Worm (Caenorhabditis elegans) whole organism, L1 larva: ENCODE results near the gene rpb-8.
A peak's percentile ranks its signal among the peaks of the same experiment; 100 is the strongest.

ENCODE experiments used
- F16B12.6 ChIP-seq: fragments of 150-350 bp; optimal IDR thresholded peaks from 2 replicates; lab custom pipeline; 2014; ENCODE audit warnings: missing biosample characterization, missing genetic modification characterization
- Y116A8C.19 ChIP-seq: sonication (generic microtip); optimal IDR thresholded peaks from 2 replicates; lab custom pipeline; 2016; ENCODE audit warnings: missing compliant biosample characterization, missing genetic modification characterization, borderline replicate concordance
- aly-2 ChIP-seq: fragments of 150-350 bp; optimal IDR thresholded peaks from 2 replicates; lab custom pipeline; 2014; ENCODE audit warnings: missing biosample characterization, missing genetic modification characterization
- ama-1 ChIP-seq: fragments of 150-350 bp; optimal IDR thresholded peaks from 2 replicates; lab custom pipeline; 2014
- blmp-1 ChIP-seq: fragments of 150-350 bp; optimal IDR thresholded peaks from 2 replicates; lab custom pipeline; 2014; ENCODE audit warnings: missing biosample characterization, missing genetic modification characterization
- ceh-63 ChIP-seq: fragments of 200-800 bp; sonication (Bioruptor generic); optimal IDR thresholded peaks from 2 replicates; lab custom pipeline; 2018; ENCODE audit warnings: mild to moderate bottlenecking, missing genetic modification characterization, missing compliant biosample characterization
- ceh-8 ChIP-seq: fragments of 200-800 bp; sonication (Bioruptor generic); optimal IDR thresholded peaks from 2 replicates; lab custom pipeline; 2018; ENCODE audit warnings: mild to moderate bottlenecking, missing genetic modification characterization, moderate library complexity, missing compliant biosample characterization
- ceh-82 ChIP-seq, 3 experiments: fragments of 150-350 bp in 1 of 3; sonication (generic microtip) in 2 of 3; optimal IDR thresholded peaks; 2 replicates each; lab custom pipeline; 2014 to 2017; ENCODE audit warnings: missing biosample characterization in 3 of 3, missing genetic modification characterization in 3 of 3
- ces-1 ChIP-seq: fragments of 150-350 bp; optimal IDR thresholded peaks from 2 replicates; lab custom pipeline; 2014; ENCODE audit warnings: missing biosample characterization, missing genetic modification reagents, missing genetic modification characterization
- egl-13 ChIP-seq: sonication (generic microtip); optimal IDR thresholded peaks from 2 replicates; lab custom pipeline; 2016; ENCODE audit warnings: missing genotype, missing genetic modification reagents, missing genetic modification characterization, missing compliant biosample characterization
- fkh-10 ChIP-seq: sonication (generic microtip); optimal IDR thresholded peaks from 2 replicates; lab custom pipeline; 2017; ENCODE audit warnings: missing biosample characterization, missing genetic modification reagents, missing genetic modification characterization
- fkh-4 ChIP-seq: sonication (generic microtip); optimal IDR thresholded peaks from 2 replicates; lab custom pipeline; 2016; ENCODE audit warnings: missing compliant biosample characterization, missing genetic modification characterization, borderline replicate concordance
- hpl-2 ChIP-seq: fragments of 150-350 bp; optimal IDR thresholded peaks from 2 replicates; lab custom pipeline; 2014; ENCODE audit warnings: missing biosample characterization, missing genetic modification reagents, missing genetic modification characterization
- irx-1 ChIP-seq: sonication (generic microtip); optimal IDR thresholded peaks from 2 replicates; lab custom pipeline; 2016; ENCODE audit warnings: missing genetic modification characterization, missing compliant biosample characterization
- isw-1 ChIP-seq: fragments of 200-800 bp; sonication (Bioruptor generic); IDR thresholded peaks from 2 replicates; pipeline ENCODE4 v1.3.6; 2022; ENCODE audit warnings: missing genetic modification characterization, missing compliant biosample characterization
- jun-1 ChIP-seq: fragments of 150-350 bp; optimal IDR thresholded peaks from 2 replicates; lab custom pipeline; 2014; ENCODE audit warnings: missing biosample characterization, missing genetic modification reagents, missing genetic modification characterization
- lin-13 ChIP-seq: fragments of 150-350 bp; optimal IDR thresholded peaks from 2 replicates; lab custom pipeline; 2014; ENCODE audit warnings: missing biosample characterization, missing genetic modification reagents, missing genetic modification characterization
- lin-14 ChIP-seq: fragments of 200-800 bp; sonication (Bioruptor generic); optimal IDR thresholded peaks from 2 replicates; lab custom pipeline; 2018; ENCODE audit warnings: mild to moderate bottlenecking, missing genetic modification characterization, moderate library complexity, missing compliant biosample characterization
- lin-15B ChIP-seq: fragments of 150-350 bp; sonication (generic microtip); optimal IDR thresholded peaks from 3 replicates; lab custom pipeline; 2014; ENCODE audit warnings: missing biosample characterization, missing genetic modification characterization
- lin-39 ChIP-seq: fragments of 150-350 bp; optimal IDR thresholded peaks from 2 replicates; lab custom pipeline; 2014; ENCODE audit warnings: missing biosample characterization, missing genetic modification reagents, missing genetic modification characterization
- lir-3 ChIP-seq: sonication (generic microtip); optimal IDR thresholded peaks from 2 replicates; lab custom pipeline; 2016; ENCODE audit warnings: mild to moderate bottlenecking, missing genetic modification characterization, moderate library complexity, missing compliant biosample characterization; ENCODE audit not compliant: poor library complexity
- lsy-2 ChIP-seq, 2 experiments: fragments of 150-350 bp; optimal IDR thresholded peaks; 2 replicates each; lab custom pipeline; 2014; ENCODE audit warnings: missing biosample characterization in 2 of 2, missing genetic modification characterization in 2 of 2
- mdl-1 ChIP-seq, 2 experiments: fragments of 150-350 bp; optimal IDR thresholded peaks; 2 replicates each; lab custom pipeline; 2014 to 2017; ENCODE audit warnings: missing biosample characterization in 2 of 2, missing genetic modification characterization in 2 of 2, inconsistent platforms in 1 of 2
- mef-2 ChIP-seq: fragments of 150-350 bp; optimal IDR thresholded peaks from 2 replicates; lab custom pipeline; 2014; ENCODE audit warnings: missing biosample characterization, missing genetic modification characterization
- mep-1 ChIP-seq: fragments of 150-350 bp; optimal IDR thresholded peaks from 2 replicates; lab custom pipeline; 2014; ENCODE audit warnings: missing biosample characterization, missing genetic modification characterization
- nhr-11 ChIP-seq: fragments of 150-350 bp; optimal IDR thresholded peaks from 2 replicates; lab custom pipeline; 2014; ENCODE audit warnings: missing biosample characterization, missing genetic modification characterization
- nhr-20 ChIP-seq: sonication (generic microtip); optimal IDR thresholded peaks from 2 replicates; lab custom pipeline; 2016; ENCODE audit warnings: mild to moderate bottlenecking, missing genetic modification characterization, missing compliant biosample characterization
- nhr-47 ChIP-seq: sonication (generic microtip); optimal IDR thresholded peaks from 2 replicates; lab custom pipeline; 2016; ENCODE audit warnings: mild to moderate bottlenecking, missing genetic modification characterization, moderate library complexity, missing compliant biosample characterization
- nhr-71 ChIP-seq: sonication (generic microtip); optimal IDR thresholded peaks from 2 replicates; lab custom pipeline; 2016; ENCODE audit warnings: mild to moderate bottlenecking, missing genetic modification characterization, moderate library complexity, missing compliant biosample characterization
- nhr-76 ChIP-seq: sonication (generic microtip); optimal IDR thresholded peaks from 2 replicates; lab custom pipeline; 2017; ENCODE audit warnings: missing biosample characterization, missing genetic modification characterization
- nhr-84 ChIP-seq: sonication (generic microtip); optimal IDR thresholded peaks from 2 replicates; lab custom pipeline; 2017; ENCODE audit warnings: missing biosample characterization, missing genetic modification characterization
- nhr-85 ChIP-seq: sonication (generic microtip); peaks from one replicate; lab custom pipeline; 2016; ENCODE audit warnings: missing genetic modification characterization, inconsistent platforms, missing compliant biosample characterization
- pax-3 ChIP-seq: fragments of 200-800 bp; sonication (Bioruptor generic); optimal IDR thresholded peaks from 2 replicates; lab custom pipeline; 2018; ENCODE audit warnings: mild to moderate bottlenecking, missing genetic modification characterization, moderate library complexity, missing compliant biosample characterization
- skn-1 ChIP-seq: fragments of 150-350 bp; optimal IDR thresholded peaks from 2 replicates; lab custom pipeline; 2014; ENCODE audit warnings: missing biosample characterization, missing genetic modification characterization
- snpc-4 ChIP-seq: fragments of 150-350 bp; optimal IDR thresholded peaks from 2 replicates; lab custom pipeline; 2014; ENCODE audit warnings: missing biosample characterization, missing genetic modification characterization
- sox-4 ChIP-seq: sonication (generic microtip); optimal IDR thresholded peaks from 2 replicates; lab custom pipeline; 2016; ENCODE audit warnings: missing genetic modification characterization, missing compliant biosample characterization
- sup-37 ChIP-seq: fragments of 200-800 bp; sonication (Bioruptor generic); optimal IDR thresholded peaks from 2 replicates; lab custom pipeline; 2018; ENCODE audit warnings: mild to moderate bottlenecking, missing genetic modification characterization, missing compliant biosample characterization
- swsn-7 ChIP-seq: sonication (generic microtip); optimal IDR thresholded peaks from 2 replicates; lab custom pipeline; 2016; ENCODE audit warnings: missing genetic modification characterization, missing compliant biosample characterization
- tbx-2 ChIP-seq: sonication (generic microtip); optimal IDR thresholded peaks from 2 replicates; lab custom pipeline; 2016; ENCODE audit warnings: missing genetic modification characterization, missing compliant biosample characterization
- unc-130 ChIP-seq: fragments of 150-350 bp; optimal IDR thresholded peaks from 2 replicates; lab custom pipeline; 2017; ENCODE audit warnings: missing biosample characterization, missing genetic modification characterization, inconsistent platforms
- unc-62 ChIP-seq: fragments of 150-350 bp; optimal IDR thresholded peaks from 2 replicates; lab custom pipeline; 2014; ENCODE audit warnings: missing biosample characterization, missing genetic modification reagents, missing genetic modification characterization
- unc-86 ChIP-seq: sonication (generic microtip); optimal IDR thresholded peaks from 2 replicates; lab custom pipeline; 2016; ENCODE audit warnings: missing genetic modification characterization, missing compliant biosample characterization
- unc-98 ChIP-seq: fragments of 200-800 bp; sonication (Bioruptor generic); IDR thresholded peaks from 2 replicates; pipeline ENCODE4 v1.3.6; 2022; ENCODE audit warnings: missing genetic modification characterization, missing compliant biosample characterization
- vab-15 ChIP-seq: sonication (generic microtip); optimal IDR thresholded peaks from 2 replicates; lab custom pipeline; 2017; ENCODE audit warnings: missing genotype, mild to moderate bottlenecking, missing genetic modification characterization, missing compliant biosample characterization
- xbp-1 ChIP-seq: sonication (generic microtip); optimal IDR thresholded peaks from 2 replicates; lab custom pipeline; 2016; ENCODE audit warnings: missing genetic modification characterization, missing compliant biosample characterization
- zag-1 ChIP-seq: fragments of 150-350 bp; optimal IDR thresholded peaks from 2 replicates; lab custom pipeline; 2014; ENCODE audit warnings: missing biosample characterization, missing genetic modification characterization
- zip-4 ChIP-seq: fragments of 200-800 bp; sonication (Bioruptor generic); optimal IDR thresholded peaks from 2 replicates; lab custom pipeline; 2018; ENCODE audit warnings: mild to moderate bottlenecking, missing genetic modification characterization, moderate library complexity, missing compliant biosample characterization

The rpb-8 gene

ce11 chrIII:4952970-4953369 lies 35.2 kb upstream of the rpb-8 start:
- TF ChIP-seq lin-15B (no peak), xbp-1 (tag; lab: Kevin White, UChicago) (no peak), nhr-84 (tag; lab: Kevin White, UChicago) (no peak), ceh-63 (GFP tag; lab: Kevin White, UChicago) (no peak), irx-1 (tag; lab: Kevin White, UChicago) (no peak)
- TF ChIP-seq, all 84 proteins: peak for 0

ce11 chrIII:4951824-4952223 lies 34.0 kb upstream of the rpb-8 start, which contains the start of gene flh-2:
TSS of gene flh-2 (plus strand) at chrIII:4952124.
- TF ChIP-seq vab-15 (tag; lab: Kevin White, UChicago) (no peak), skn-1 (no peak), nhr-20 (tag; lab: Kevin White, UChicago) (no peak), F16B12.6 (tag; lab: Kevin White, UChicago) (no peak), nhr-47 (no peak), mdl-1 (tag; optimal IDR thresholded peaks at IDR 0.05; lab: Kevin White, UChicago) (no peak), tbx-2 (tag; lab: Kevin White, UChicago) (no peak), swsn-7 (tag; lab: Kevin White, UChicago) (no peak), sox-4 (tag; lab: Kevin White, UChicago) (no peak), ama-1 (lab: Kevin White, UChicago) (no peak), nhr-71 (tag; lab: Kevin White, UChicago) (no peak), ces-1 (GFP tag; lab: Kevin White, UChicago) (no peak), lin-13 (no peak)

- TF ChIP-seq lin-39 = no peak
- no peak for TF ChIP-seq unc-130 (tag; lab: Kevin White, UChicago)
- TF ChIP-seq, all 84 proteins: peak for 0
Measured at ce11 chrIII:4951210-4951609, 33.4 kb upstream of the rpb-8 start.

- TF ChIP-seq fkh-4 (tag; lab: Kevin White, UChicago) = no peak
- TF ChIP-seq skn-1 = no peak
- no peak for TF ChIP-seq lir-3 (tag; lab: Kevin White, UChicago)
- TF ChIP-seq nhr-20 (tag; lab: Kevin White, UChicago) = peak; percentile 27
- no peak for TF ChIP-seq nhr-11 (tag; lab: Kevin White, UChicago)
- TF ChIP-seq blmp-1 (tag; lab: Kevin White, UChicago) = no peak
- no peak for TF ChIP-seq zag-1
- TF ChIP-seq mdl-1 (tag; optimal IDR thresholded peaks at IDR 0.05; lab: Kevin White, UChicago) = peak in 1 of 2 experiments; percentile 19
- TF ChIP-seq nhr-47 = peak; percentile 47
- peak; percentile 15 for TF ChIP-seq snpc-4 (tag; lab: Kevin White, UChicago)
- peak; percentile 25 to 57 for TF ChIP-seq lsy-2 (tag; optimal IDR thresholded peaks at IDR 0.05; lab: Kevin White, UChicago)
- TF ChIP-seq lin-15B = no peak
- no peak for TF ChIP-seq pax-3
- no peak for TF ChIP-seq jun-1 (tag; lab: Kevin White, UChicago)
- peak in 2 of 3 experiments; percentile 22 to 47 for TF ChIP-seq ceh-82 (tag; optimal IDR thresholded peaks at IDR 0.05; lab: Kevin White, UChicago)
- peak; percentile 29 for TF ChIP-seq isw-1 (GFP tag; lab: Robert Waterston, UW)
- peak; percentile 43 for TF ChIP-seq mep-1 (tag; lab: Kevin White, UChicago)
- peak; percentile 89 for TF ChIP-seq lin-14 (GFP tag; lab: Kevin White, UChicago)
- TF ChIP-seq egl-13 (tag; lab: Kevin White, UChicago) = no peak
- TF ChIP-seq unc-86 (tag; lab: Kevin White, UChicago) = peak; percentile 49
- TF ChIP-seq fkh-10 (GFP tag; lab: Kevin White, UChicago) = peak; percentile 1
- no peak for TF ChIP-seq hpl-2
- no peak for TF ChIP-seq vab-15 (tag; lab: Kevin White, UChicago)
- no peak for TF ChIP-seq zip-4 (GFP tag; lab: Kevin White, UChicago)
- TF ChIP-seq nhr-76 (tag; lab: Kevin White, UChicago) = no peak
- TF ChIP-seq unc-98 (GFP tag; lab: Robert Waterston, UW) = no peak
- TF ChIP-seq nhr-85 (tag; lab: Kevin White, UChicago) = no peak
- TF ChIP-seq sup-37 (GFP tag; lab: Kevin White, UChicago) = no peak
- TF ChIP-seq ceh-8 (GFP tag; lab: Kevin White, UChicago) = no peak
- TF ChIP-seq aly-2 = no peak
- TF ChIP-seq mef-2 (tag; lab: Kevin White, UChicago) = no peak
- TF ChIP-seq lin-13 = no peak
- TF ChIP-seq Y116A8C.19 (tag; lab: Kevin White, UChicago) = no peak
- TF ChIP-seq lin-39 = no peak
- peak; percentile 16 for TF ChIP-seq xbp-1 (tag; lab: Kevin White, UChicago)
- no peak for TF ChIP-seq unc-62 (GFP tag; lab: Kevin White, UChicago)
Measured at ce11 chrIII:4950345-4950744, 32.5 kb upstream of the rpb-8 start.
